Fruit fly (Drosophila melanogaster): ENCODE results near the gene CG10211.

Gene CG10211

DNA sequence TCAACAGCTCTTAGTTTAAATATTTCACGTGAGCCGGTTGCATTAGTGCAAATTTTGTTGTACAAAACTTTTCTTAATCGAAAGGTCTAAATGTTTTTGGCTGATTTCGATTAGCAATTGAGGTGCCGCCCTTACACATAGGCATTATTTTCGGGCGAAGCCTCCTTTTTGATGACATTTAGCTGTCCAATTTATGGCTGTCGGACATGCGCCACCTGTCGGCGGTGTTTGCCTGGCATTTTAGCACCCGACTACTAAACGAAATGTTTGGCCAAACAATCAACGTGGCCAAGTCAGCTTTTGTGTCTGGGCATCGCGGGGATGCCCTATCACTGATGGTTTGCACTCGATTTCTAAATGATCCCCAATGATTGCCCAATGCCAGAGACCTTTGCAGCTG lies 920 bp upstream of the CG10211 start:
- TF ChIP-seq cyc (GFP tag; optimal IDR thresholded peaks at IDR 0.05) (no peak), CG6792 (GFP tag; optimal IDR thresholded peaks at IDR 0.05) (no peak), CG32006 (GFP tag; optimal IDR thresholded peaks at IDR 0.05) (no peak), CG1621 (tag; optimal IDR thresholded peaks at IDR 0.05) (no peak), CG34406 (GFP tag; optimal IDR thresholded peaks at IDR 0.05) (no peak), CG10669 (GFP tag; optimal IDR thresholded peaks at IDR 0.05) (no peak), CG4318 (GFP tag; optimal IDR thresholded peaks at IDR 0.05) (no peak), Hr4 (GFP tag; optimal IDR thresholded peaks at IDR 0.05) (no peak), OdsH (GFP tag; optimal IDR thresholded peaks at IDR 0.05) (no peak)

DNA sequence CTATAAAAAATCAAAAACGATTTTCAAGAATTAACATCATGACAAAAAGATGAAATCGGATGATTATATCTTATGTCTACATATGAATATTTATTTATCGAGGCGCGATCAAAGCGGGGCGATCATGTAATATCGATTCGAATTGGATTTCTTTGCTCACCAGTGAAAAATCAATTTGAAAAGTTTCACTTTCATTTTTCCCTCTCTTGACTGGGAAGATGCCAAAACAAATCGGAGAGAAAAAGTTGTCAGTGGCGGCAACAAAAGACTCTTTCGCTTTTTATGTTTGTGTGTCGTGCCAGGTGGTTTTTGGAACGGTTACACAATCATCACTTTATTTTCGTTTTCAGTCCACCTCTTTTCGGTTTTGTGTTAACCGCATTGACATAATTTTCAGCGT lies 1.6 kb downstream of the CG10211 start:
- no peak for TF ChIP-seq Hr4 (GFP tag; optimal IDR thresholded peaks at IDR 0.05)
- peak; percentile 8 for TF ChIP-seq Eip78C (GFP tag)
- TF ChIP-seq Smox (GFP tag; optimal IDR thresholded peaks at IDR 0.05), result no peak
- TF ChIP-seq CG6808 (GFP tag; optimal IDR thresholded peaks at IDR 0.05), result no peak
- no peak for TF ChIP-seq svp (GFP tag)
- TF ChIP-seq CG31627 (GFP tag; optimal IDR thresholded peaks at IDR 0.05), result no peak
- TF ChIP-seq pdm3 (GFP tag; optimal IDR thresholded peaks at IDR 0.05), result no peak
- no peak for TF ChIP-seq Gug (GFP tag; IDR thresholded peaks at IDR 0.05)
- TF ChIP-seq Blimp-1 (GFP tag; optimal IDR thresholded peaks at IDR 0.05), result peak; percentile 91
- TF ChIP-seq Eip93F (GFP tag; optimal IDR thresholded peaks at IDR 0.05), result no peak
- TF ChIP-seq cyc (GFP tag; optimal IDR thresholded peaks at IDR 0.05), result no peak
- TF ChIP-seq CG15336 (GFP tag; IDR thresholded peaks at IDR 0.05), result no peak
- TF ChIP-seq CG16779 (tag; optimal IDR thresholded peaks at IDR 0.05), result no peak

DNA sequence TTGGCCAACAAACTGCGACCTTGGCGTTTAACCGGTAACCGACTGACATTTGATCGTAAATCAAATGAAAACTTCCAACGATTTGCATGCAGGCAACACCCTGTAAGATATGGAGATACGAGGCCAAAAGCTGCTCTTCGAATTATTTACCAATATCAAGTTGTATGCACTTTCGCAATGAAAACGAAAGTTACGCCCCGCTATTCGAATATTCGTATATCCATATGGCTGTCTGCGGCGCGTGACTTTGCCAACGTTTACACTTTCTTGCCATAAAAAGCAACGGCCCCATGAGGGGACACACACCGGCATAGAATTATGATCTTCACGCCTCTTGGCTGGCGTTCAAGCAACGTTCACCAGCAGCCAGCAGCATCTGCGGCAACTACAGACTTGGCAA lies 5.0 kb downstream of the CG10211 start:
- TF ChIP-seq CG10631 (GFP tag; optimal IDR thresholded peaks at IDR 0.05) (no peak), CG1621 (tag; optimal IDR thresholded peaks at IDR 0.05) (no peak), fd59A (GFP tag; optimal IDR thresholded peaks at IDR 0.05) (no peak), CG3032 (tag; optimal IDR thresholded peaks at IDR 0.05) (no peak), Blimp-1 (GFP tag; optimal IDR thresholded peaks at IDR 0.05) (peak; percentile 69), eg (GFP tag; IDR thresholded peaks at IDR 0.05) (0 out of 3 replicates have a peak, but pooled peaks have one; percentile 18), svp (GFP tag) (no peak), CG11294 (GFP tag; IDR thresholded peaks at IDR 0.05) (no peak)

DNA sequence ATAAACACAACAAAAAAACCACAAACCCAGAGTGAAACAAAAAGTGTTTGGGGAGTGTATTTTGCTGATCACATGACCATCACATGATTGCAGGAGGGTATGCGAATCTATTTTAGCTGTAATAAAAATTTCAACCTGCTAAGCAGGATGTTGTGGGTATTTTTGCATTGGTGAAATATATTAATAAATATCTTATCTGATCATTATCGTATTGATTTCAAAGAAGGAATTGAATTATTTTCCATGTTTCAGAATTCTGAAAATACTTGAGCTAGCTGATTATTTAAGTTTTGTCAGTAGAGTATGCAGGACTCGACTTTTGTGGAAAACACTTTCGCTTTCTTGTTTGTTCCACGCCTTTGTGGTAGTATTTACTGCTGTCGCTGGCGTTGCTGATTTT lies 5.7 kb downstream of the CG10211 start:
- TF ChIP-seq CG6854 (GFP tag; optimal IDR thresholded peaks at IDR 0.05) (no peak), Ets21C (GFP tag; optimal IDR thresholded peaks at IDR 0.05) (no peak), Sox15 (GFP tag; optimal IDR thresholded peaks at IDR 0.05) (no peak), CG16779 (tag; optimal IDR thresholded peaks at IDR 0.05) (peak; percentile 69), CG7368 (GFP tag; optimal IDR thresholded peaks at IDR 0.05) (peak; percentile 17), Hr39 (GFP tag; optimal IDR thresholded peaks at IDR 0.05) (no peak), CG6276 (GFP tag; optimal IDR thresholded peaks at IDR 0.05) (peak; percentile 73), Smox (GFP tag; optimal IDR thresholded peaks at IDR 0.05) (no peak), CG15336 (GFP tag; IDR thresholded peaks at IDR 0.05) (peak; percentile 87), salr (GFP tag; optimal IDR thresholded peaks at IDR 0.05) (no peak), CG9139 (GFP tag; optimal IDR thresholded peaks at IDR 0.05) (no peak), CG8632 (GFP tag; optimal IDR thresholded peaks at IDR 0.05) (peak; percentile 57), svp (GFP tag) (no peak), CG32006 (GFP tag; optimal IDR thresholded peaks at IDR 0.05) (peak; percentile 90), CG11762 (GFP tag; optimal IDR thresholded peaks at IDR 0.05; ENCODE audit: insufficient read depth) (peak; percentile 35), Eip75B (GFP tag; optimal IDR thresholded peaks at IDR 0.05) (peak; percentile 71), ss (GFP tag; optimal IDR thresholded peaks at IDR 0.05) (peak in 1 of 2 experiments; percentile 21), esn (GFP tag; optimal IDR thresholded peaks at IDR 0.05) (no peak), cyc (GFP tag; optimal IDR thresholded peaks at IDR 0.05) (no peak), Met (GFP tag; optimal IDR thresholded peaks at IDR 0.05) (no peak), CG11902 (GFP tag; optimal IDR thresholded peaks at IDR 0.05) (no peak), fkh (GFP tag; optimal IDR thresholded peaks at IDR 0.05) (no peak), Hr4 (GFP tag; optimal IDR thresholded peaks at IDR 0.05) (peak; percentile 90), eg (GFP tag; IDR thresholded peaks at IDR 0.05) (peak; percentile 74), fd85E (GFP tag; optimal IDR thresholded peaks at IDR 0.05) (no peak), Eip78C (GFP tag) (no peak), Sox102F (GFP tag; optimal IDR thresholded peaks at IDR 0.05) (peak; percentile 0), CG1621 (tag; optimal IDR thresholded peaks at IDR 0.05) (peak; percentile 66), CG10631 (GFP tag; optimal IDR thresholded peaks at IDR 0.05) (peak; percentile 62), CG8119 (GFP tag; IDR thresholded peaks at IDR 0.05) (peak; percentile 90), fd59A (GFP tag; optimal IDR thresholded peaks at IDR 0.05) (peak; percentile 63), OdsH (GFP tag; optimal IDR thresholded peaks at IDR 0.05) (peak; percentile 64), CG3919 (GFP tag; optimal IDR thresholded peaks at IDR 0.05) (peak; percentile 45), CG31627 (GFP tag; optimal IDR thresholded peaks at IDR 0.05) (no peak)

All from whole organism, prepupa.